Worm (Caenorhabditis elegans): ENCODE data around the gene F54D5.2.
"Not testable (repeated sequence)": the region's sequence is repeated elsewhere in the genome, so short reads cannot be mapped to it uniquely, and the experiment has no call there.

- not testable (repeated sequence) for TF ChIP-seq ama-1 (optimal IDR thresholded peaks at IDR 0.05); ceh-36 (tag; optimal IDR thresholded peaks at IDR 0.05); aly-1 (tag; optimal IDR thresholded peaks at IDR 0.05); tra-4 (tag; optimal IDR thresholded peaks at IDR 0.05); tbx-37 (GFP tag; conservative IDR thresholded peaks at IDR 0.05); ets-7 (tag; optimal IDR thresholded peaks at IDR 0.05)
These were observed 21.0 kb upstream of the F54D5.2 start, which contains the start of gene dhgd-1 for ce11 chrII:11551981-11552380.

All from whole organism, early embryonic.